Fruit fly (Drosophila melanogaster) whole organism, embryonic: ENCODE data around the gene Targ3.

Experiments
- BtbVII ChIP-seq: fragments of 200-800 bp; sonication (Bioruptor generic); optimal IDR thresholded peaks from 3 replicates; lab custom pipeline; 2017; ENCODE audit warnings: missing biosample characterization, mild to moderate bottlenecking, missing genetic modification characterization
- CG10366 ChIP-seq: fragments of 200-800 bp; sonication (Bioruptor generic); IDR thresholded peaks from 2 replicates; pipeline ENCODE4 v1.3.6; 2022; ENCODE audit warnings: missing biosample characterization, missing genetic modification characterization
- CG10959 ChIP-seq: fragments of 200-800 bp; sonication (Bioruptor generic); IDR thresholded peaks from 2 replicates; pipeline ENCODE4 v1.3.6; 2022; ENCODE audit warnings: missing biosample characterization, missing genetic modification characterization
- CG11093 ChIP-seq: fragments of 200-800 bp; sonication (Bioruptor generic); IDR thresholded peaks from 3 replicates; pipeline ENCODE4 v1.3.6; 2022; ENCODE audit warnings: missing biosample characterization, missing genetic modification characterization
- CG15514 ChIP-seq: fragments of 200-800 bp; sonication (Bioruptor generic); optimal IDR thresholded peaks from 3 replicates; lab custom pipeline; 2017; ENCODE audit warnings: missing biosample characterization, missing genetic modification characterization, mild to moderate bottlenecking, moderate library complexity, missing genetic modification reagents
- CG1603 ChIP-seq: fragments of 200-800 bp; sonication (Bioruptor generic); optimal IDR thresholded peaks from 2 replicates; lab custom pipeline; 2019; ENCODE audit warnings: missing biosample characterization, mild to moderate bottlenecking, missing genetic modification characterization, moderate library complexity
- CG17612 ChIP-seq: fragments of 200-800 bp; sonication (Bioruptor generic); IDR thresholded peaks from 2 replicates; pipeline ENCODE4 v1.3.6; 2022; ENCODE audit warnings: missing biosample characterization, missing genetic modification characterization
- CG18262 ChIP-seq: fragments of 200-800 bp; optimal IDR thresholded peaks from 3 replicates; lab custom pipeline; 2019; ENCODE audit warnings: missing biosample characterization, mild to moderate bottlenecking, missing genetic modification characterization, moderate library complexity
- CG4360 ChIP-seq: fragments of 200-800 bp; sonication (Bioruptor generic); IDR thresholded peaks from 2 replicates; pipeline ENCODE4 v1.3.6; 2022; ENCODE audit warnings: missing biosample characterization, missing genetic modification characterization
- CG4404 ChIP-seq: fragments of 200-800 bp; sonication (Bioruptor generic); IDR thresholded peaks from 2 replicates; pipeline ENCODE4 v1.3.6; 2022; ENCODE audit warnings: missing biosample characterization, missing genetic modification characterization
- CG5245 ChIP-seq: fragments of 200-800 bp; sonication (Bioruptor generic); optimal IDR thresholded peaks from 3 replicates; lab custom pipeline; 2016; ENCODE audit warnings: missing biosample characterization, missing genetic modification characterization
- CG6175 ChIP-seq: fragments of 200-800 bp; sonication (Bioruptor generic); IDR thresholded peaks from 3 replicates; pipeline ENCODE4 v1.3.6; 2022; ENCODE audit warnings: missing biosample characterization, missing genetic modification characterization
- CG6272 ChIP-seq: fragments of 200-800 bp; sonication (Bioruptor generic); IDR thresholded peaks from 2 replicates; pipeline ENCODE4 v1.3.6; 2022; ENCODE audit warnings: missing biosample characterization, missing genetic modification characterization
- CG6765 ChIP-seq: fragments of 200-800 bp; sonication (Bioruptor generic); optimal IDR thresholded peaks from 3 replicates; lab custom pipeline; 2017; ENCODE audit warnings: missing biosample characterization, mild to moderate bottlenecking, missing genetic modification characterization
- CG6791 ChIP-seq: fragments of 200-800 bp; sonication (Bioruptor generic); IDR thresholded peaks from 3 replicates; pipeline ENCODE4 v1.3.6; 2022; ENCODE audit warnings: missing biosample characterization, missing genetic modification characterization; ENCODE audit not compliant: partially characterized antibody
- CG7357 ChIP-seq: fragments of 200-800 bp; sonication (Bioruptor generic); IDR thresholded peaks from 3 replicates; pipeline ENCODE4 v1.3.6; 2022; ENCODE audit warnings: missing biosample characterization, missing genetic modification characterization
- CG8290 ChIP-seq, 3 experiments: fragments of 200-800 bp; sonication (Bioruptor generic); optimal IDR thresholded peaks; 2 replicates each; lab custom pipeline; 2016 to 2019; ENCODE audit warnings: missing biosample characterization in 3 of 3, missing genetic modification characterization in 3 of 3, mild to moderate bottlenecking in 2 of 3, moderate library complexity in 1 of 3
- CG8359 ChIP-seq: fragments of 200-800 bp; sonication (Bioruptor generic); optimal IDR thresholded peaks from 2 replicates; lab custom pipeline; 2017; ENCODE audit warnings: missing biosample characterization, mild to moderate bottlenecking, missing genetic modification characterization, borderline replicate concordance
- CG8765 ChIP-seq: fragments of 200-800 bp; sonication (Bioruptor generic); IDR thresholded peaks from 2 replicates; pipeline ENCODE4 v1.3.6; 2022; ENCODE audit warnings: missing biosample characterization, missing genetic modification characterization
- CG9609 ChIP-seq: fragments of 200-800 bp; sonication (Bioruptor generic); optimal IDR thresholded peaks from 3 replicates; lab custom pipeline; 2016; ENCODE audit warnings: missing biosample characterization, missing genetic modification characterization
- CG9727 ChIP-seq: fragments of 200-800 bp; sonication (Bioruptor generic); optimal IDR thresholded peaks from 3 replicates; lab custom pipeline; 2017; ENCODE audit warnings: missing biosample characterization, mild to moderate bottlenecking, missing genetic modification characterization
- CG9797 ChIP-seq: fragments of 200-800 bp; sonication (Bioruptor generic); optimal IDR thresholded peaks from 3 replicates; lab custom pipeline; 2018; ENCODE audit warnings: missing biosample characterization, mild to moderate bottlenecking, missing genetic modification characterization
- D ChIP-seq, 2 experiments: fragments of 200-800 bp in 1 of 2; fragments of >200 bp in 1 of 2; sonication (Bioruptor generic) in 1 of 2; optimal IDR thresholded peaks; 2 replicates in 1 of 2; 3 replicates in 1 of 2; lab custom pipeline; 2017; ENCODE audit warnings: mild to moderate bottlenecking in 1 of 2, missing biosample characterization in 1 of 2, missing genetic modification characterization in 1 of 2, missing genetic modification reagents in 1 of 2
- Dfd ChIP-seq, 2 experiments: fragments of >200 bp; optimal IDR thresholded peaks; 2 replicates each; lab custom pipeline; 2017; ENCODE audit warnings: missing biosample characterization in 2 of 2, missing genetic modification characterization in 2 of 2
- Dip2 ChIP-seq: fragments of 200-800 bp; sonication (Bioruptor generic); IDR thresholded peaks from 2 replicates; pipeline ENCODE4 v1.3.6; 2022; ENCODE audit warnings: missing biosample characterization, missing genetic modification characterization
- Fer2 ChIP-seq: fragments of 200-800 bp; sonication (Bioruptor generic); optimal IDR thresholded peaks from 2 replicates; lab custom pipeline; 2018; ENCODE audit warnings: missing biosample characterization, mild to moderate bottlenecking, missing genetic modification characterization, moderate library complexity
- Gug ChIP-seq: fragments of 200-800 bp; sonication (Bioruptor generic); IDR thresholded peaks from 4 replicates; pipeline ENCODE4 v1.3.6; 2022; ENCODE audit warnings: missing biosample characterization, missing genetic modification characterization
- H15 ChIP-seq: fragments of 200-800 bp; sonication (Bioruptor generic); IDR thresholded peaks from 3 replicates; pipeline ENCODE4 v1.3.6; 2022; ENCODE audit warnings: missing biosample characterization, missing genetic modification characterization
- Jarid2 ChIP-seq: fragments of 200-800 bp; sonication (Bioruptor generic); optimal IDR thresholded peaks from 3 replicates; lab custom pipeline; 2017; ENCODE audit warnings: mild to moderate bottlenecking, missing biosample characterization, missing genetic modification reagents, missing genetic modification characterization
- MTF-1 ChIP-seq: fragments of 200-800 bp; sonication (Bioruptor generic); optimal IDR thresholded peaks from 2 replicates; lab custom pipeline; 2018; ENCODE audit warnings: missing biosample characterization, mild to moderate bottlenecking, missing genetic modification characterization, borderline replicate concordance
- Max ChIP-seq: fragments of 200-800 bp; sonication (Bioruptor generic); optimal IDR thresholded peaks from 2 replicates; lab custom pipeline; 2016; ENCODE audit warnings: missing biosample characterization, mild to moderate bottlenecking, missing genetic modification characterization
- Oaz ChIP-seq: fragments of 200-800 bp; sonication (Bioruptor generic); IDR thresholded peaks from 2 replicates; pipeline ENCODE4 v1.3.6; 2022; ENCODE audit warnings: missing biosample characterization, missing genetic modification characterization
- Opbp ChIP-seq: fragments of 200-800 bp; sonication (Bioruptor generic); IDR thresholded peaks from 3 replicates; pipeline ENCODE4 v1.3.6; 2022; ENCODE audit warnings: missing biosample characterization, missing genetic modification characterization; ENCODE audit not compliant: partially characterized antibody
- Taf1 ChIP-seq: fragments of 200-800 bp; sonication (Bioruptor generic); IDR thresholded peaks from 2 replicates; pipeline ENCODE4 v1.3.6; 2022; ENCODE audit warnings: missing biosample characterization, missing genetic modification characterization
- Vsx1 ChIP-seq: fragments of 200-800 bp; sonication (Bioruptor generic); optimal IDR thresholded peaks from 2 replicates; lab custom pipeline; 2017; ENCODE audit warnings: missing biosample characterization, mild to moderate bottlenecking, missing genetic modification characterization, missing genetic modification reagents
- Xrp1 ChIP-seq: fragments of 200-800 bp; sonication (Bioruptor generic); IDR thresholded peaks from 2 replicates; pipeline ENCODE4 v1.3.6; 2022; ENCODE audit warnings: missing biosample characterization, missing genetic modification characterization
- abd-A ChIP-seq: fragments of 200-800 bp; sonication (Bioruptor generic); optimal IDR thresholded peaks from 3 replicates; lab custom pipeline; 2019; ENCODE audit warnings: missing biosample characterization, mild to moderate bottlenecking, missing genetic modification characterization, moderate library complexity
- cg ChIP-seq: fragments of 200-800 bp; sonication (Bioruptor generic); optimal IDR thresholded peaks from 3 replicates; lab custom pipeline; 2019; ENCODE audit warnings: missing biosample characterization, mild to moderate bottlenecking, missing genetic modification characterization, moderate library complexity
- danr ChIP-seq: fragments of 200-800 bp; sonication (Bioruptor generic); IDR thresholded peaks from 2 replicates; pipeline ENCODE4 v1.3.6; 2022; ENCODE audit warnings: missing biosample characterization, missing genetic modification characterization
- fu2 ChIP-seq: fragments of 200-800 bp; sonication (Bioruptor generic); optimal IDR thresholded peaks from 2 replicates; lab custom pipeline; 2016; ENCODE audit warnings: missing biosample characterization, missing genetic modification characterization
- jigr1 ChIP-seq: fragments of 200-800 bp; sonication (Bioruptor generic); IDR thresholded peaks from 3 replicates; pipeline ENCODE4 v1.3.6; 2022; ENCODE audit warnings: missing biosample characterization, missing genetic modification characterization
- lmd ChIP-seq: fragments of 200-800 bp; sonication (Bioruptor generic); IDR thresholded peaks from 2 replicates; pipeline ENCODE4 v1.3.6; 2022; ENCODE audit warnings: missing biosample characterization, missing genetic modification characterization
- mam ChIP-seq: fragments of 200-800 bp; sonication (Bioruptor generic); optimal IDR thresholded peaks from 3 replicates; lab custom pipeline; 2016; ENCODE audit warnings: missing biosample characterization, missing genetic modification characterization
- org-1 ChIP-seq: fragments of 200-800 bp; sonication (Bioruptor generic); optimal IDR thresholded peaks from 2 replicates; lab custom pipeline; 2017; ENCODE audit warnings: missing biosample characterization, missing genetic modification characterization
- peb ChIP-seq: fragments of 200-800 bp; sonication (Bioruptor generic); IDR thresholded peaks from 2 replicates; pipeline ENCODE4 v1.3.6; 2022; ENCODE audit warnings: missing biosample characterization, missing genetic modification characterization
- row ChIP-seq: fragments of 200-800 bp; sonication (Bioruptor generic); IDR thresholded peaks from 3 replicates; pipeline ENCODE4 v1.3.6; 2022; ENCODE audit warnings: missing biosample characterization, missing genetic modification characterization
- scrt ChIP-seq: fragments of 200-800 bp; sonication (Bioruptor generic); optimal IDR thresholded peaks from 2 replicates; lab custom pipeline; 2018; ENCODE audit warnings: missing biosample characterization, mild to moderate bottlenecking, missing genetic modification characterization, moderate library complexity
- wek ChIP-seq: fragments of 200-800 bp; sonication (Bioruptor generic); optimal IDR thresholded peaks from 3 replicates; lab custom pipeline; 2018; ENCODE audit warnings: missing biosample characterization, mild to moderate bottlenecking, missing genetic modification characterization, moderate library complexity
- wor ChIP-seq: fragments of 200-800 bp; sonication (Bioruptor generic); IDR thresholded peaks from 2 replicates; pipeline ENCODE4 v1.3.6; 2022; ENCODE audit warnings: missing biosample characterization, missing genetic modification characterization

Gene Targ3

DNA sequence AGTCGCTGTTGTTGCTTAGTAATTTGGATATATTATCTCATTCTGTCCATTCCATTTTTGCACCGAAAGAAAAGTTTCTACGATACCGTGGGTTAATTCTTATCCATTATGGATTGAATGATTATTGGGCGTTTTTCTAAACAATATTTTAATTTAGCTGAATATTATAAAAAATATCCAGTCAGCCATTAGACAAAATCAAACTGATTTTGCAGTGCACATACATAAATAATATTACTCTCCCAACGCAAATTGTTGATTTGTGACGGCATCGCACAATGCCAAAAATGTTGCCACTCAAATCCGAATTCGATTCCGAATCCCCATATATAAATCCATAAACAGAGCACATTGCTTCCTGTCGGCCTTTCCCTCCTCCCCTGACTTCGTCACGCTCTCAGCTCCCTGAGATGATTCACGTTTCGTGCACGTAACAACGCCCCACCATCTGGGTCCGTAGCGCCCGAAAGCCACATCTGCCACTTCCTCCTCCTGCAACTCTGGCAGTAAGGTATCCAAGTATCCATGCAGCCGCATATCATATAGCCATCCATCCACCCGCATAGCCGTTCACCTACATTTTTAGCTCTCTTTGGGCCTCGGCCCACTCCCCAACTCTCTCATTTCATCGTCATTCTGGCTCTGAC lies 19.6 kb upstream of the Targ3 start (continued):
- TF ChIP-seq H15: 0 out of 3 replicates have a peak, but pooled peaks have one; percentile 14
- TF ChIP-seq CG8765 (GFP tag; lab: Robert Waterston, UW): no peak
- TF ChIP-seq CG4404: 0 out of 2 replicates have a peak, but pooled peaks have one; percentile 18
- 0 out of 2 replicates have a peak, but pooled peaks have one; percentile 24 for TF ChIP-seq Oaz (GFP tag; lab: Robert Waterston, UW)
- no peak for TF ChIP-seq CG18262
- TF ChIP-seq CG7357 (GFP tag; lab: Robert Waterston, UW): peak; percentile 51; the same call in 2 of the 3 replicates
- peak; percentile 72 for TF ChIP-seq BtbVII (GFP tag; lab: Kevin White, UChicago)
- TF ChIP-seq CG10959 (GFP tag; lab: Robert Waterston, UW): no peak
- no peak for TF ChIP-seq CG6791 (GFP tag; lab: Robert Waterston, UW)
- no peak for TF ChIP-seq D (optimal IDR thresholded peaks at IDR 0.05; lab: Kevin White, UChicago)
- no peak for TF ChIP-seq D (GFP tag; optimal IDR thresholded peaks at IDR 0.05; lab: Kevin White, UChicago)
- no peak for TF ChIP-seq CG1603 (tag; lab: Kevin White, UChicago)
- peak; percentile 69 for TF ChIP-seq Max
- TF ChIP-seq org-1 (GFP tag; lab: Kevin White, UChicago): peak; percentile 32
- TF ChIP-seq Xrp1 (GFP tag; lab: Robert Waterston, UW): no peak; the same call in 1 of the 2 replicates
- peak; percentile 64; the same call in 1 of the 2 replicates for TF ChIP-seq CG17612
- no peak for TF ChIP-seq CG9609 (GFP tag; lab: Kevin White, UChicago)
- no peak for TF ChIP-seq wek (GFP tag; lab: Kevin White, UChicago)
- peak; percentile 74 for TF ChIP-seq Taf1 (GFP tag; lab: Robert Waterston, UW)

DNA sequence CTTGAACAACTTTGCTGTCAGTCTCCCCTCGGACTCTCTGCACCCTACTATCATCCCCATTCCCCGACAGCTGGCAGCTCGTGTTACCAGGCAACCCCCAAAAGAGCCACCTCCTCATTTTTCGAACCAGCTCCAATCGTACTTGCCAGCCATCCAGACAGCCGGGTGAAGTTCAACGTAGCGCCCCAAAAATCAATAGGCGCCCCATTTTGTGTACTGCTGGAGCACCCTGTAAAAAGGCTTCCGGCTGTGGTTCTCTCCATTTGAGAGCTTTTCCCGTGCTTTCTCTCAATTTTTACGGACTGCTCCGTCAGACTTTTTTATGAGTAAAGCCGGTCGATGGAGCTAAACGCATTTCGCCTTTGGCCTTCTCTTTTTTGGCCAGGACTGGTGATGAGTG lies 11.0 kb upstream of the Targ3 start:
- TF ChIP-seq CG6272 (GFP tag; lab: Robert Waterston, UW): no peak
- TF ChIP-seq Vsx1 (GFP tag; lab: Kevin White, UChicago): no peak
- TF ChIP-seq CG11093: no peak
- no peak for TF ChIP-seq peb (GFP tag; lab: Robert Waterston, UW)
- no peak for TF ChIP-seq danr (GFP tag; lab: Robert Waterston, UW)
- no peak for TF ChIP-seq Gug (GFP tag; lab: Robert Waterston, UW)
- no peak for TF ChIP-seq mam (GFP tag; lab: Kevin White, UChicago)
- no peak for TF ChIP-seq cg
- TF ChIP-seq scrt: peak; percentile 62
- no peak for TF ChIP-seq Dfd (GFP tag; optimal IDR thresholded peaks at IDR 0.05; lab: Kevin White, UChicago)
- TF ChIP-seq wor: no peak
- peak; percentile 13 for TF ChIP-seq CG6765 (GFP tag; lab: Kevin White, UChicago)
- peak; percentile 55 for TF ChIP-seq abd-A (tag; lab: Kevin White, UChicago)
- no peak for TF ChIP-seq CG9727 (GFP tag; lab: Kevin White, UChicago)
- peak; percentile 33; the same call in 1 of the 2 replicates for TF ChIP-seq CG10366 (GFP tag; lab: Robert Waterston, UW)
- TF ChIP-seq fu2 (GFP tag; lab: Kevin White, UChicago): no peak
- TF ChIP-seq CG8359 (GFP tag; lab: Kevin White, UChicago): no peak
- no peak for TF ChIP-seq jigr1 (GFP tag; lab: Robert Waterston, UW)
- no peak for TF ChIP-seq MTF-1 (GFP tag; lab: Kevin White, UChicago)
- no peak for TF ChIP-seq Dip2 (GFP tag; lab: Robert Waterston, UW)
- TF ChIP-seq Jarid2 (GFP tag; lab: Kevin White, UChicago): no peak
- TF ChIP-seq row (GFP tag; lab: Robert Waterston, UW): peak; percentile 38; the same call in 1 of the 3 replicates
- no peak for TF ChIP-seq CG4360 (GFP tag; lab: Robert Waterston, UW)
- no peak for TF ChIP-seq CG9797 (GFP tag; lab: Kevin White, UChicago)
- no peak for TF ChIP-seq CG6175
- no peak for TF ChIP-seq CG8290 (GFP tag; optimal IDR thresholded peaks at IDR 0.05; lab: Kevin White, UChicago)
- no peak for TF ChIP-seq CG8290 (tag; optimal IDR thresholded peaks at IDR 0.05; lab: Kevin White, UChicago)
- TF ChIP-seq lmd (GFP tag; lab: Robert Waterston, UW): no peak
- no peak for TF ChIP-seq Opbp (GFP tag; lab: Robert Waterston, UW)
- no peak for TF ChIP-seq Fer2 (tag; lab: Kevin White, UChicago)
- no peak for TF ChIP-seq CG5245 (GFP tag; lab: Kevin White, UChicago)
- TF ChIP-seq CG15514: peak; percentile 97
